Fruit fly (Drosophila melanogaster) whole organism, adult: ENCODE data around the gene endos.

Source experiments
- CG11617 ChIP-seq: fragments of 200-800 bp; sonication (Bioruptor generic); optimal IDR thresholded peaks from 2 replicates; lab custom pipeline; 2017; ENCODE audit warnings: mild to moderate bottlenecking, missing biosample characterization, missing genetic modification reagents, missing genetic modification characterization
- CG12768 ChIP-seq: fragments of 200-800 bp; sonication (Bioruptor generic); optimal IDR thresholded peaks from 2 replicates; lab custom pipeline; 2017; ENCODE audit warnings: missing biosample characterization, missing genetic modification characterization, mild to moderate bottlenecking, moderate library complexity, missing genetic modification reagents
- CG14711 ChIP-seq: fragments of 200-800 bp; sonication (Bioruptor generic); optimal IDR thresholded peaks from 2 replicates; lab custom pipeline; 2018; ENCODE audit warnings: missing biosample characterization, mild to moderate bottlenecking, missing genetic modification characterization, moderate library complexity
- CG1620 ChIP-seq: fragments of 200-800 bp; sonication (Bioruptor generic); optimal IDR thresholded peaks from 2 replicates; lab custom pipeline; 2016; ENCODE audit warnings: missing biosample characterization, missing genetic modification characterization
- CG33017 ChIP-seq: fragments of 200-800 bp; sonication (Bioruptor generic); optimal IDR thresholded peaks from 2 replicates; lab custom pipeline; 2018; ENCODE audit warnings: missing biosample characterization, mild to moderate bottlenecking, missing genetic modification characterization, moderate library complexity
- CG5204 ChIP-seq: fragments of 200-800 bp; sonication (Bioruptor generic); optimal IDR thresholded peaks from 2 replicates; lab custom pipeline; 2016; ENCODE audit warnings: missing biosample characterization, missing genetic modification characterization
- CG7045 ChIP-seq: fragments of 200-800 bp; sonication (Bioruptor generic); optimal IDR thresholded peaks from 2 replicates; lab custom pipeline; 2017; ENCODE audit warnings: missing biosample characterization, mild to moderate bottlenecking, missing genetic modification characterization
- CG7101 ChIP-seq: fragments of 200-800 bp; sonication (Bioruptor generic); optimal IDR thresholded peaks from 2 replicates; lab custom pipeline; 2018; ENCODE audit warnings: missing biosample characterization, mild to moderate bottlenecking, missing genetic modification characterization, moderate library complexity
- Clk ChIP-seq: fragments of 200-800 bp; sonication (Bioruptor generic); optimal IDR thresholded peaks from 2 replicates; lab custom pipeline; 2017; ENCODE audit warnings: missing biosample characterization, missing genetic modification characterization
- Crg-1 ChIP-seq: fragments of 200-800 bp; sonication (Bioruptor generic); optimal IDR thresholded peaks from 2 replicates; lab custom pipeline; 2016; ENCODE audit warnings: missing biosample characterization, missing genetic modification characterization
- Hr96 ChIP-seq: fragments of 200-800 bp; sonication (Bioruptor generic); optimal IDR thresholded peaks from 2 replicates; lab custom pipeline; 2016; ENCODE audit warnings: missing biosample characterization, missing genetic modification characterization
- Mnt ChIP-seq: fragments of 200-800 bp; sonication (Bioruptor generic); optimal IDR thresholded peaks from 2 replicates; lab custom pipeline; 2016; ENCODE audit warnings: missing biosample characterization, mild to moderate bottlenecking, missing genetic modification characterization
- bab1 ChIP-seq: fragments of 200-800 bp; sonication (Bioruptor generic); optimal IDR thresholded peaks from 3 replicates; lab custom pipeline; 2019; ENCODE audit warnings: missing biosample characterization, mild to moderate bottlenecking, missing genetic modification characterization, moderate library complexity
- cic ChIP-seq: fragments of 200-800 bp; sonication (Bioruptor generic); optimal IDR thresholded peaks from 2 replicates; lab custom pipeline; 2017; ENCODE audit warnings: missing biosample characterization, mild to moderate bottlenecking, missing genetic modification characterization, moderate library complexity
- cnc ChIP-seq, 2 experiments: fragments of >200 bp; optimal IDR thresholded peaks; 2 replicates each; lab custom pipeline; 2017
- kay ChIP-seq: fragments of 200-800 bp; sonication (Bioruptor generic); peaks from one replicate; lab custom pipeline; 2016; ENCODE audit warnings: missing biosample characterization, missing genetic modification characterization, borderline replicate concordance
- ovo ChIP-seq: fragments of 200-800 bp; sonication (Bioruptor generic); optimal IDR thresholded peaks from 2 replicates; lab custom pipeline; 2016; ENCODE audit warnings: missing biosample characterization, missing genetic modification characterization
- pad ChIP-seq: fragments of 200-800 bp; sonication (Bioruptor generic); optimal IDR thresholded peaks from 3 replicates; lab custom pipeline; 2017; ENCODE audit warnings: missing biosample characterization, missing genetic modification characterization, mild to moderate bottlenecking, moderate library complexity, missing genetic modification reagents
- tj ChIP-seq: fragments of 200-800 bp; sonication (Bioruptor generic); optimal IDR thresholded peaks from 3 replicates; lab custom pipeline; 2017; ENCODE audit warnings: missing biosample characterization, mild to moderate bottlenecking, missing genetic modification characterization, moderate library complexity
- toe ChIP-seq: fragments of 200-800 bp; sonication (Bioruptor generic); optimal IDR thresholded peaks from 2 replicates; lab custom pipeline; 2016; ENCODE audit warnings: missing biosample characterization, missing genetic modification characterization

endos gene

DNA sequence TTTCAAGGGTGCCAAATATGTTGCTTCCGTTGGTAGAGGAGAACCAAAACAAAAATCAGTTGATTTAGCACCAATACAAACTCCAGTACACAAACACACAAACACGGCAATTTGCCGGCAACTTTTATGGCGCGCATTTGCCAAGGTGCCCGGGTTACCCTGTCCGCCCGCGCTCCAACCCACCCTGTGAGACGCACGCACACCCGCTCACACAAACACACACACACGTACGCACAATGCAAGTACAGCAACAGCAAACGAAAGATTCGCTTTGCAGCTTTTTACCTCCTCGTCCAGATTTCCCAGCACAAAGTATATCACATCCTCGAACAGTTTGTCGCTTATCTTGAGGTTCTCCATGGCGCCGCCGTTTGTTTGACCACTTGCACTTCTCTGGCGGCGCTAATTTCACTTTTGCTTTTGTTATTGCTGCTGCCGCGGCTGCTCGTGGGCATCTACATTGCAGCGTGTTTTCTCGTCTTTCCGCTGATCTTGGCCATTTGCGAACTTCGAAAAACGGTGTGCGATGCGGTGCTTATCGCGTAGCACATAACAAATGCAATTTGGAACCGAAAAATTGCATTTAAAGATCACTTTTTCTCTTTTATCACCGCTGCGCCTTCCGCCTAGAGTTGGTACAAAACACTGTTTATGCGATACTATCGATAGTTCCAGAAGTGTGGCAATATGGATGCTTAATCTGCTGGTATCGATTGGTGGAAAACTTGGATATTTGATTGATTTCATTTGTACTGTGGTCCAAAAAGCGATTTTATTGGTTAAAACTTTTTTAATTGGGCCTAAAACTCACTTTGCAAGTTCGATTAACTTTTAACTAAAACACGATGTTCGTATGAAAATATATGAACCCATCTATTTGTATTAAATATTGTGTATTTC is 2.8 kb downstream of the endos start, which contains the start of gene Ptip:
Gene Ptip, minus strand, starts transcription at position 637 of the 900 bp plus-strand sequence.
- TF ChIP-seq CG14711 (tag; lab: Kevin White, UChicago) (peak; percentile 48), CG11617 (GFP tag; lab: Kevin White, UChicago) (no peak), CG1620 (GFP tag; lab: Kevin White, UChicago) (peak; percentile 12), tj (GFP tag; lab: Kevin White, UChicago) (peak; percentile 27), Hr96 (GFP tag; lab: Kevin White, UChicago) (no peak), cnc (optimal IDR thresholded peaks at IDR 0.05; lab: Kevin White, UChicago) (no peak), kay (GFP tag; lab: Kevin White, UChicago) (no peak), pad (GFP tag; lab: Kevin White, UChicago) (no peak), CG7045 (GFP tag; lab: Kevin White, UChicago) (no peak), CG5204 (GFP tag; lab: Kevin White, UChicago) (no peak), toe (GFP tag; lab: Kevin White, UChicago) (no peak), bab1 (GFP tag; lab: Kevin White, UChicago) (peak; percentile 52), cic (GFP tag; lab: Kevin White, UChicago) (peak; percentile 30), CG12768 (GFP tag; lab: Kevin White, UChicago) (peak; percentile 20), Crg-1 (GFP tag; lab: Kevin White, UChicago) (peak; percentile 37), ovo (no peak), CG33017 (tag; lab: Kevin White, UChicago) (no peak), Mnt (GFP tag; lab: Kevin White, UChicago) (peak; percentile 72), CG7101 (peak; percentile 32), Clk (no peak)

DNA sequence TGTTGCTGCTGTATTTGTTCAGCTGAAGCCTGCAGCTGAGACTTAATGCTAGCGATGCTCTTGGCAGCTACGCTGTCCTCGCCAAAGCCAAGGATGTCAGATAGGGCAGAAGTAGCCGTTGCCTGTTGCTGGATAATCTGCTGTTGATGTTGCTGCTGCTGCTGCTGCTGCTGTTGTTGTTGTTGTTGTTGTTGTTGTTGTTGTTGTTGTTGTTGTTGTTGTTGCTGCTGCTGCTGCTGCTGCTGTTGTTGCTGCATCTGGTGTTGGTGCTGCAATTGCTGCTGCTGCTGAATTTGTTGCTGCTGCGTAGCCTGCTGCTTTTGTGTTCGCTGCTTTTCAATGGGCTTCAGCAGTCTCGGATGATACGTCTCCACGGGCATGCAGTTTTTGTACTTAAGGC is 4.0 kb downstream of the endos start:
- TF ChIP-seq cic (GFP tag; lab: Kevin White, UChicago) = no peak
- TF ChIP-seq Crg-1 (GFP tag; lab: Kevin White, UChicago) = no peak
- TF ChIP-seq pad (GFP tag; lab: Kevin White, UChicago) = no peak
- no peak for TF ChIP-seq tj (GFP tag; lab: Kevin White, UChicago)
- no peak for TF ChIP-seq toe (GFP tag; lab: Kevin White, UChicago)
- TF ChIP-seq Hr96 (GFP tag; lab: Kevin White, UChicago) = no peak
- TF ChIP-seq CG1620 (GFP tag; lab: Kevin White, UChicago) = no peak
- TF ChIP-seq CG5204 (GFP tag; lab: Kevin White, UChicago) = no peak
- no peak for TF ChIP-seq CG11617 (GFP tag; lab: Kevin White, UChicago)
- no peak for TF ChIP-seq cnc (optimal IDR thresholded peaks at IDR 0.05; lab: Kevin White, UChicago)
- no peak for TF ChIP-seq CG7045 (GFP tag; lab: Kevin White, UChicago)
- no peak for TF ChIP-seq CG12768 (GFP tag; lab: Kevin White, UChicago)

DNA sequence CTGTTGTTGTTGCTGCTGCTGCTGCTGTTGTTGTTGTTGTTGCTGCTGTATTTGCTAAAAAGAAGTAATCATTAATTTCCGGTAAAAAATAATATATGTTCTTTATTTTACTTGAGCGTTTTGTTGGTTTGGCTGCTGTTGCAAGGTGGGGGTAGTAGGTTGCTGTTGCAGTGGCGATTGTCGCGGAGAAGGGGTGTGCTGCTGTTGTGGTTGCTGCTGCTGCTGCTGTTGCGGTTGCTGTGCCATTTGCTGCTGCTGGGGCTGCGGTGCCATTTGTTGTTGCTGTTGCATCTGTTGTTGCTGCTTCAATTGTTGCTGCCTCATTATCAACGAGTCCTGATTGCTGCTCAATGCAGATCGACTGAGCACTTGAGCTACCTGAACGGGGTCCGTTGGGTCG is 5.8 kb downstream of the endos start:
- TF ChIP-seq Mnt (GFP tag; lab: Kevin White, UChicago) (no peak), CG7101 (no peak), toe (GFP tag; lab: Kevin White, UChicago) (no peak), CG1620 (GFP tag; lab: Kevin White, UChicago) (no peak), CG33017 (tag; lab: Kevin White, UChicago) (no peak), pad (GFP tag; lab: Kevin White, UChicago) (no peak)

DNA sequence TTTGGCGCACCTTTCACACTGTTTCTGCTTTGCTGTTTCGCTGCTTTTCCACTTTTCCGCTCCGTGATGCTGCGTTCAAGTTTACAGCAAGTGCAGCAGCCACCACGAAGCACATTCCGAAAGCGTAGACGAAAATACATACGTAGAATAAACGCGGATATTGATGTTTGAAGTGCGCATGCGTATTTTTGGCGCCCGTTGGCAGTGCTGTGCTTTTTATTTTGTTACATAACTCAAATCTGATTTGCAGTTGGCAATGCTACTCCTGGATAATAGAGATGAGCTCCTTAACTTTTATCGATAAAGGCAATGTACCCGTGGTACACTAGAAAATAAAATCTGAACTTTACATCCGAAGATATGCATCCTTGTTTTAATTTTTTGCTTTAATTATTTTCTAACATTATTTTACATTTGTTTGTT is 24.8 kb downstream of the endos start:
- no peak for TF ChIP-seq CG1620 (GFP tag; lab: Kevin White, UChicago)
- TF ChIP-seq CG5204 (GFP tag; lab: Kevin White, UChicago) = no peak
- TF ChIP-seq cic (GFP tag; lab: Kevin White, UChicago) = peak; percentile 88
- TF ChIP-seq CG11617 (GFP tag; lab: Kevin White, UChicago) = peak; percentile 14
- no peak for TF ChIP-seq CG33017 (tag; lab: Kevin White, UChicago)
- TF ChIP-seq kay (GFP tag; lab: Kevin White, UChicago) = no peak
- peak; percentile 21 for TF ChIP-seq CG14711 (tag; lab: Kevin White, UChicago)
- peak; percentile 22 for TF ChIP-seq bab1 (GFP tag; lab: Kevin White, UChicago)
- TF ChIP-seq CG7045 (GFP tag; lab: Kevin White, UChicago) = peak; percentile 17
- TF ChIP-seq pad (GFP tag; lab: Kevin White, UChicago) = peak; percentile 4
- no peak for TF ChIP-seq toe (GFP tag; lab: Kevin White, UChicago)
- TF ChIP-seq Hr96 (GFP tag; lab: Kevin White, UChicago) = no peak
- TF ChIP-seq Mnt (GFP tag; lab: Kevin White, UChicago) = peak; percentile 47
- no peak for TF ChIP-seq tj (GFP tag; lab: Kevin White, UChicago)
- TF ChIP-seq ovo = peak; percentile 21
- no peak for TF ChIP-seq cnc (optimal IDR thresholded peaks at IDR 0.05; lab: Kevin White, UChicago)
- TF ChIP-seq Crg-1 (GFP tag; lab: Kevin White, UChicago) = no peak
- peak; percentile 66 for TF ChIP-seq CG12768 (GFP tag; lab: Kevin White, UChicago)
- TF ChIP-seq Clk = peak; percentile 16
- peak; percentile 23 for TF ChIP-seq CG7101

DNA sequence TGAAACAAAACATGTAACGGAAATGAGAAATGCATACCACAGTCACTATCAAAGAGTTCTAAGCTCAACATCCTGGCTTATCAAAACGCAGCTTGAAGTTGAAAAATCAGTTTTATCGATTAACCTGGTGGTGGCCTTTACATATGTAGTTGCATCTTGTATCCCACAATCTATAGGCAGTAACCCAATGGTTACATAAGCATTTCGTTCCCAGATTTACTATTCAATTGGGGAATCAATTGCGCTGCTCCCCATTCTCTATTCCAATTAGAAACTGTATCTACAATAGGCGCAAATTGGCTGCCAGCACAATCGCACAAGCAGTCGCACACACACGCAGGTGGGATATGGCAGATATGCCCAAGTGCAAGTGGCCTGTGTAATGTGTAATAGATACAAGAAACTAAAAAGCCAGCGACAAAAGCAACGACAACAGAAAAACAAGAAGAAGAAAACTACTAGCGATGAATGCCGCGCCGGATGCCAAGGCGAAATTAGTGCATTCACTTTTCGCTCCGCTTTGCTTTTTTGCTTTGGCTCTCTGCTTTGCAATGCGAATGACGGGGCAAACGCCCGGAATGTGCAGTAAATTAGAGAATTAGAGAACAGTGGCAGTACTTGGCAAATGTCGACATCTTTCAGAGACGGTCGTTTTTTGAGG is 25.7 kb downstream of the endos start:
- TF ChIP-seq CG14711 (tag; lab: Kevin White, UChicago) (no peak), cic (GFP tag; lab: Kevin White, UChicago) (peak; percentile 79), tj (GFP tag; lab: Kevin White, UChicago) (peak; percentile 55), Clk (no peak), Mnt (GFP tag; lab: Kevin White, UChicago) (peak; percentile 57), Crg-1 (GFP tag; lab: Kevin White, UChicago) (no peak), CG33017 (tag; lab: Kevin White, UChicago) (peak; percentile 18), kay (GFP tag; lab: Kevin White, UChicago) (peak; percentile 89), CG7101 (peak; percentile 32), CG12768 (GFP tag; lab: Kevin White, UChicago) (peak; percentile 36)
